Fruit fly (Drosophila melanogaster) whole organism, embryonic: ENCODE data around the gene KFase.

ENCODE experiments used
- B-H1 ChIP-seq: fragments of 200-800 bp; sonication (Bioruptor generic); IDR thresholded peaks from 3 replicates; pipeline ENCODE4 v1.3.6; 2022; ENCODE audit warnings: missing biosample characterization, missing genetic modification characterization
- Bgb ChIP-seq: fragments of 200-800 bp; sonication (Bioruptor generic); IDR thresholded peaks from 2 replicates; pipeline ENCODE4 v1.3.6; 2022; ENCODE audit warnings: missing biosample characterization, missing genetic modification characterization; ENCODE audit not compliant: partially characterized antibody
- Bteb2 ChIP-seq: fragments of 200-800 bp; sonication (Bioruptor generic); optimal IDR thresholded peaks from 2 replicates; lab custom pipeline; 2016; ENCODE audit warnings: missing biosample characterization, missing genetic modification characterization
- CG10431 ChIP-seq: fragments of 200-800 bp; sonication (Bioruptor generic); optimal IDR thresholded peaks from 3 replicates; lab custom pipeline; 2018; ENCODE audit warnings: missing biosample characterization, mild to moderate bottlenecking, missing genetic modification characterization
- CG11085 ChIP-seq: fragments of 200-800 bp; sonication (Bioruptor generic); IDR thresholded peaks from 2 replicates; pipeline ENCODE4 v1.3.6; 2022; ENCODE audit warnings: missing biosample characterization, missing genetic modification characterization
- CG11696 ChIP-seq: fragments of 200-800 bp; sonication (Bioruptor generic); IDR thresholded peaks from 2 replicates; pipeline ENCODE4 v1.3.6; 2022; ENCODE audit warnings: missing biosample characterization, missing genetic modification characterization
- CG1233 ChIP-seq: fragments of 200-800 bp; sonication (Bioruptor generic); optimal IDR thresholded peaks from 4 replicates; lab custom pipeline; 2018; ENCODE audit warnings: missing biosample characterization, mild to moderate bottlenecking, missing genetic modification characterization
- CG14667 ChIP-seq: fragments of 200-800 bp; sonication (Bioruptor generic); IDR thresholded peaks from 2 replicates; pipeline ENCODE4 v1.3.6; 2022; ENCODE audit warnings: missing biosample characterization, missing genetic modification characterization
- CG14965 ChIP-seq: fragments of 200-800 bp; sonication (Bioruptor generic); optimal IDR thresholded peaks from 2 replicates; lab custom pipeline; 2016; ENCODE audit warnings: missing biosample characterization, missing genetic modification characterization, borderline replicate concordance
- CG17328 ChIP-seq: fragments of 200-800 bp; sonication (Bioruptor generic); IDR thresholded peaks from 2 replicates; pipeline ENCODE4 v1.3.6; 2022; ENCODE audit warnings: missing biosample characterization, missing genetic modification characterization
- CG18011 ChIP-seq: fragments of 200-800 bp; sonication (Bioruptor generic); optimal IDR thresholded peaks from 2 replicates; lab custom pipeline; 2017; ENCODE audit warnings: missing biosample characterization, missing genetic modification characterization, mild to moderate bottlenecking, moderate library complexity, missing genotype
- CG18476 ChIP-seq: fragments of 200-800 bp; sonication (Bioruptor generic); optimal IDR thresholded peaks from 2 replicates; lab custom pipeline; 2016; ENCODE audit warnings: missing biosample characterization, mild to moderate bottlenecking, missing genetic modification characterization
- CG31224 ChIP-seq: fragments of 200-800 bp; sonication (Bioruptor generic); IDR thresholded peaks from 2 replicates; pipeline ENCODE4 v1.3.6; 2022; ENCODE audit warnings: missing biosample characterization, missing genetic modification characterization
- CG31441 ChIP-seq: fragments of 200-800 bp; sonication (Bioruptor generic); IDR thresholded peaks from 2 replicates; pipeline ENCODE4 v1.3.6; 2022; ENCODE audit warnings: missing biosample characterization, missing genetic modification characterization
- CG6654 ChIP-seq: fragments of 200-800 bp; sonication (Bioruptor generic); optimal IDR thresholded peaks from 2 replicates; lab custom pipeline; 2017; ENCODE audit warnings: missing biosample characterization, mild to moderate bottlenecking, missing genetic modification characterization
- CG7963 ChIP-seq: fragments of 200-800 bp; sonication (Bioruptor generic); IDR thresholded peaks from 3 replicates; pipeline ENCODE4 v1.3.6; 2022; ENCODE audit warnings: missing biosample characterization, missing genetic modification characterization; ENCODE audit not compliant: partially characterized antibody
- CG7987 ChIP-seq: fragments of 200-800 bp; sonication (Bioruptor generic); optimal IDR thresholded peaks from 2 replicates; lab custom pipeline; 2018; ENCODE audit warnings: missing biosample characterization, mild to moderate bottlenecking, missing genetic modification characterization, moderate library complexity
- Dbx ChIP-seq: fragments of 200-800 bp; sonication (Bioruptor generic); IDR thresholded peaks from 3 replicates; pipeline ENCODE4 v1.3.6; 2022; ENCODE audit warnings: missing biosample characterization, missing genetic modification characterization
- Dfd ChIP-seq, 2 experiments: fragments of >200 bp; optimal IDR thresholded peaks; 2 replicates each; lab custom pipeline; 2017; ENCODE audit warnings: missing biosample characterization in 2 of 2, missing genetic modification characterization in 2 of 2
- Hr39 ChIP-seq: fragments of >200 bp; optimal IDR thresholded peaks from 2 replicates; lab custom pipeline; 2017
- Hr78 ChIP-seq, 2 experiments: fragments of 200-800 bp in 1 of 2; fragments of >200 bp in 1 of 2; sonication (Bioruptor generic) in 1 of 2; optimal IDR thresholded peaks; 2 replicates each; lab custom pipeline; 2017 to 2019; ENCODE audit warnings: missing biosample characterization in 2 of 2, missing genetic modification characterization in 2 of 2, mild to moderate bottlenecking in 1 of 2, moderate library complexity in 1 of 2
- Mrtf ChIP-seq: fragments of 200-800 bp; sonication (Bioruptor generic); IDR thresholded peaks from 3 replicates; pipeline ENCODE4 v1.3.6; 2022; ENCODE audit warnings: missing biosample characterization, missing genetic modification characterization
- Opbp ChIP-seq: fragments of 200-800 bp; sonication (Bioruptor generic); IDR thresholded peaks from 3 replicates; pipeline ENCODE4 v1.3.6; 2022; ENCODE audit warnings: missing biosample characterization, missing genetic modification characterization; ENCODE audit not compliant: partially characterized antibody
- Pdp1 ChIP-seq, 2 experiments: fragments of 200-800 bp; sonication (Bioruptor generic); optimal IDR thresholded peaks; 3 replicates each; lab custom pipeline; 2016; ENCODE audit warnings: missing biosample characterization in 2 of 2, missing genetic modification characterization in 2 of 2, mild to moderate bottlenecking in 1 of 2, moderate library complexity in 1 of 2
- Poxn ChIP-seq: fragments of 200-800 bp; sonication (Bioruptor generic); IDR thresholded peaks from 2 replicates; pipeline ENCODE4 v1.3.6; 2022; ENCODE audit warnings: missing biosample characterization, missing genetic modification characterization
- Sox100B ChIP-seq: fragments of 200-800 bp; sonication (Bioruptor generic); optimal IDR thresholded peaks from 3 replicates; lab custom pipeline; 2018; ENCODE audit warnings: missing biosample characterization, mild to moderate bottlenecking, missing genetic modification characterization
- Sox102F ChIP-seq: fragments of 200-800 bp; sonication (Bioruptor generic); optimal IDR thresholded peaks from 2 replicates; lab custom pipeline; 2018; ENCODE audit warnings: missing biosample characterization, mild to moderate bottlenecking, missing genetic modification characterization, moderate library complexity
- Stat92E ChIP-seq, 3 experiments: fragments of >200 bp in 2 of 3; fragments of 200-800 bp in 1 of 3; sonication (Bioruptor generic) in 1 of 3; optimal IDR thresholded peaks; 2 replicates each; lab custom pipeline; 2017 to 2019; ENCODE audit warnings: missing biosample characterization in 3 of 3, missing genetic modification characterization in 3 of 3, mild to moderate bottlenecking in 1 of 3, moderate library complexity in 1 of 3
- Trl ChIP-seq, 3 experiments: fragments of >200 bp in 2 of 3; fragments of 200-800 bp in 1 of 3; sonication (Bioruptor generic) in 1 of 3; optimal IDR thresholded peaks; 2 replicates in 1 of 3; 3 replicates in 2 of 3; lab custom pipeline; 2016 to 2017; ENCODE audit warnings: missing biosample characterization in 1 of 3, missing genetic modification characterization in 1 of 3
- amos ChIP-seq: fragments of 200-800 bp; sonication (Bioruptor generic); IDR thresholded peaks from 2 replicates; pipeline ENCODE4 v1.3.6; 2022; ENCODE audit warnings: missing biosample characterization, missing genetic modification characterization; ENCODE audit not compliant: partially characterized antibody
- cad ChIP-seq: fragments of >200 bp; optimal IDR thresholded peaks from 2 replicates; lab custom pipeline; 2017; ENCODE audit warnings: missing biosample characterization, missing genetic modification characterization
- cas ChIP-seq: fragments of 200-800 bp; sonication (Bioruptor generic); IDR thresholded peaks from 2 replicates; pipeline ENCODE4 v1.3.6; 2022; ENCODE audit warnings: missing biosample characterization, missing genetic modification characterization
- ci ChIP-seq: fragments of 200-800 bp; sonication (Bioruptor generic); IDR thresholded peaks from 3 replicates; pipeline ENCODE4 v1.3.6; 2022; ENCODE audit warnings: missing biosample characterization, missing genetic modification characterization
- crc ChIP-seq: fragments of 200-800 bp; sonication (Bioruptor generic); optimal IDR thresholded peaks from 2 replicates; lab custom pipeline; 2016; ENCODE audit warnings: missing biosample characterization, missing genetic modification characterization
- croc ChIP-seq: fragments of 200-800 bp; sonication (Bioruptor generic); conservative IDR thresholded peaks from 3 replicates; pipeline ENCODE4 v1.3.6; 2022; ENCODE audit warnings: missing biosample characterization, missing genetic modification characterization
- ems ChIP-seq: fragments of 200-800 bp; sonication (Bioruptor generic); optimal IDR thresholded peaks from 3 replicates; lab custom pipeline; 2016; ENCODE audit warnings: missing biosample characterization, missing genetic modification characterization
- fu2 ChIP-seq: fragments of 200-800 bp; sonication (Bioruptor generic); optimal IDR thresholded peaks from 2 replicates; lab custom pipeline; 2016; ENCODE audit warnings: missing biosample characterization, missing genetic modification characterization
- gsb ChIP-seq: fragments of 200-800 bp; sonication (Bioruptor generic); IDR thresholded peaks from 2 replicates; pipeline ENCODE4 v1.3.6; 2022; ENCODE audit warnings: missing biosample characterization, missing genetic modification characterization
- ham ChIP-seq: fragments of 200-800 bp; sonication (Bioruptor generic); IDR thresholded peaks from 2 replicates; pipeline ENCODE4 v1.3.6; 2022; ENCODE audit warnings: missing biosample characterization, missing genetic modification characterization
- hkb ChIP-seq, 2 experiments: fragments of 200-800 bp in 1 of 2; fragments of >200 bp in 1 of 2; sonication (Bioruptor generic) in 1 of 2; IDR thresholded peaks in 1 of 2; optimal IDR thresholded peaks in 1 of 2; 2 replicates each; pipeline versions ENCODE4 v1.3.6 to Lab custom; 2017 to 2022; ENCODE audit warnings: missing biosample characterization in 1 of 2, missing genetic modification characterization in 1 of 2
- inv ChIP-seq: fragments of 200-800 bp; sonication (Bioruptor generic); IDR thresholded peaks from 2 replicates; pipeline ENCODE4 v1.3.6; 2022; ENCODE audit warnings: missing biosample characterization, missing genetic modification characterization; ENCODE audit not compliant: partially characterized antibody
- jing ChIP-seq: fragments of 200-800 bp; sonication (Bioruptor generic); optimal IDR thresholded peaks from 2 replicates; lab custom pipeline; 2018; ENCODE audit warnings: missing biosample characterization, mild to moderate bottlenecking, missing genetic modification characterization
- kah ChIP-seq: fragments of 200-800 bp; sonication (Bioruptor generic); optimal IDR thresholded peaks from 2 replicates; lab custom pipeline; 2018; ENCODE audit warnings: missing biosample characterization, mild to moderate bottlenecking, missing genetic modification characterization
- klu ChIP-seq: fragments of 200-800 bp; sonication (Bioruptor generic); IDR thresholded peaks from 2 replicates; pipeline ENCODE4 v1.3.6; 2022; ENCODE audit warnings: missing biosample characterization, missing genetic modification characterization
- peb ChIP-seq: fragments of 200-800 bp; sonication (Bioruptor generic); IDR thresholded peaks from 2 replicates; pipeline ENCODE4 v1.3.6; 2022; ENCODE audit warnings: missing biosample characterization, missing genetic modification characterization
- pros ChIP-seq: fragments of 200-800 bp; sonication (Bioruptor generic); optimal IDR thresholded peaks from 3 replicates; lab custom pipeline; 2019; ENCODE audit warnings: missing biosample characterization, mild to moderate bottlenecking, missing genetic modification characterization, moderate library complexity
- row ChIP-seq: fragments of 200-800 bp; sonication (Bioruptor generic); IDR thresholded peaks from 3 replicates; pipeline ENCODE4 v1.3.6; 2022; ENCODE audit warnings: missing biosample characterization, missing genetic modification characterization
- seq ChIP-seq: fragments of 200-800 bp; sonication (Bioruptor generic); IDR thresholded peaks from 2 replicates; pipeline ENCODE4 v1.3.6; 2022; ENCODE audit warnings: missing biosample characterization, missing genetic modification characterization
- vnd ChIP-seq: fragments of 200-800 bp; sonication (Bioruptor generic); IDR thresholded peaks from 3 replicates; pipeline ENCODE4 v1.3.6; 2022; ENCODE audit warnings: missing biosample characterization, missing genetic modification characterization; ENCODE audit not compliant: partially characterized antibody

Gene KFase

DNA sequence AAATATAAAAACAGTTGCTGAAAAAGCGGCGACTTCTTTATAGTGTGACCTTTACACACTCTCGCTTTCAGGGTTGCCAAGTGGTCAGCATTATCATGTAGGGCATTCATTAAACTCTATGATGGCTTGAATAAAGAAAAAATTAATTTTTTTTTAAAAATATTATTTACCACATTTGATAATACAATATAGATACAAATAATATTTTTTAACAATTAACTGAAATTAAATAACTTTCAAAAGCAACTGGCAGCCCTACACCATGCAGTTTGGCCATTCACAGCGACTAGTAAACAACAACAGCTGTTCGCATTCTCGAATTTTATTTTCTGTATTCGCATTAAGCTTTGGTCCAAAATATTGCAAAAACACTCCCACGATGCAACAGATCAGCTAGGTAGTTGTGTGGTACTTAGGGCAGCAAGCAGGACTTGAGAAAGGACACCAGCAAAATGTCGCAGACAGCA is 2.3 kb upstream of the KFase start, which contains the start of the genes Phf5a and CG31638 (continued):
- TF ChIP-seq CG7963 (GFP tag; lab: Robert Waterston, UW) (no peak), amos (GFP tag; lab: Robert Waterston, UW) (no peak), Sox102F (no peak), Trl (optimal IDR thresholded peaks at IDR 0.05; lab: Kevin White, UChicago) (no peak), Trl (GFP tag; optimal IDR thresholded peaks at IDR 0.05; lab: Kevin White, UChicago) (peak; percentile 30), fu2 (GFP tag; lab: Kevin White, UChicago) (peak; percentile 76), Bteb2 (GFP tag; lab: Kevin White, UChicago) (no peak), Mrtf (peak; percentile 38; the same call in 1 of the 3 replicates), jing (GFP tag; lab: Kevin White, UChicago) (no peak), inv (GFP tag; lab: Robert Waterston, UW) (no peak), Dbx (GFP tag; lab: Robert Waterston, UW) (peak; percentile 54; the same call in 2 of the 3 replicates), CG11696 (GFP tag; lab: Robert Waterston, UW) (peak; percentile 90), CG18476 (GFP tag; lab: Kevin White, UChicago) (peak; percentile 7), CG7987 (peak; percentile 85), Bgb (GFP tag; lab: Robert Waterston, UW) (no peak; the same call in 1 of the 2 replicates), CG1233 (GFP tag; lab: Kevin White, UChicago) (peak; percentile 95), croc (GFP tag; lab: Robert Waterston, UW) (peak; percentile 93), Poxn (GFP tag; lab: Robert Waterston, UW) (no peak), ems (GFP tag; lab: Kevin White, UChicago) (peak; percentile 40), vnd (GFP tag; lab: Robert Waterston, UW) (no peak), klu (GFP tag; lab: Robert Waterston, UW) (0 out of 2 replicates have a peak, but pooled peaks have one; percentile 32), Opbp (peak; percentile 17; the same call in 1 of the 3 replicates), row (peak; percentile 99), cas (GFP tag; lab: Robert Waterston, UW) (peak; percentile 95), Hr39 (lab: Kevin White, UChicago) (no peak), seq (GFP tag; lab: Robert Waterston, UW) (peak; percentile 79), gsb (GFP tag; lab: Robert Waterston, UW) (peak; percentile 92), Sox100B (GFP tag; lab: Kevin White, UChicago) (no peak), CG10431 (GFP tag; lab: Kevin White, UChicago) (peak; percentile 90), crc (peak; percentile 38), peb (peak; percentile 94), kah (GFP tag; lab: Kevin White, UChicago) (peak; percentile 78), ci (GFP tag; lab: Robert Waterston, UW) (peak; percentile 92), CG31441 (GFP tag; lab: Robert Waterston, UW) (peak; percentile 97), ham (GFP tag; lab: Robert Waterston, UW) (peak; percentile 81), cad (no peak), Hr78 (GFP tag; optimal IDR thresholded peaks at IDR 0.05; lab: Kevin White, UChicago) (no peak), CG18011 (peak; percentile 82), CG6654 (GFP tag; lab: Kevin White, UChicago) (peak; percentile 78), CG14667 (GFP tag; lab: Robert Waterston, UW) (peak; percentile 97), B-H1 (GFP tag; lab: Robert Waterston, UW) (peak; percentile 96), CG31224 (GFP tag; lab: Robert Waterston, UW) (peak; percentile 92), CG14965 (no peak), CG11085 (GFP tag; lab: Robert Waterston, UW) (peak; percentile 97), Stat92E (GFP tag; optimal IDR thresholded peaks at IDR 0.05; lab: Kevin White, UChicago) (no peak), CG17328 (GFP tag; lab: Robert Waterston, UW) (peak; percentile 95), Dfd (GFP tag; optimal IDR thresholded peaks at IDR 0.05; lab: Kevin White, UChicago) (no peak), pros (no peak), hkb (optimal IDR thresholded peaks at IDR 0.05; lab: Kevin White, UChicago) (no peak), hkb (GFP tag; IDR thresholded peaks at IDR 0.05; lab: Robert Waterston, UW) (peak; percentile 73), Pdp1 (GFP tag; optimal IDR thresholded peaks at IDR 0.05; lab: Kevin White, UChicago) (peak; percentile 14 to 87)
